Worm (Caenorhabditis elegans): ENCODE data around the gene srj-13.

Gene srj-13

ce11 chrV:7432441-7433146, 30.1 kb downstream of the srj-13 start (continued):
- TF ChIP-seq pax-3 (tag; optimal IDR thresholded peaks at IDR 0.05) = no peak
- TF ChIP-seq elt-2 (tag; optimal IDR thresholded peaks at IDR 0.05) = peak; percentile 5
- TF ChIP-seq nhr-20 (tag; optimal IDR thresholded peaks at IDR 0.05) = peak; percentile 6

ce11 chrV:7434805-7435363, 32.4 kb downstream of the srj-13 start:
- TF ChIP-seq C16A3.4 (tag; optimal IDR thresholded peaks at IDR 0.05) (peak; percentile 13), nhr-71 (tag; optimal IDR thresholded peaks at IDR 0.05) (peak; percentile 92), dsc-1 (tag; optimal IDR thresholded peaks at IDR 0.05) (peak; percentile 47), blmp-1 (tag; optimal IDR thresholded peaks at IDR 0.05) (peak; percentile 5), zip-4 (GFP tag; optimal IDR thresholded peaks at IDR 0.05) (no peak), mef-2 (tag; optimal IDR thresholded peaks at IDR 0.05) (peak; percentile 0), pqm-1 (tag; optimal IDR thresholded peaks at IDR 0.05) (no peak), nhr-47 (tag; optimal IDR thresholded peaks at IDR 0.05) (peak; percentile 55), pax-3 (tag; optimal IDR thresholded peaks at IDR 0.05) (peak; percentile 29), sptf-1 (tag; optimal IDR thresholded peaks at IDR 0.05) (no peak), elt-2 (tag; optimal IDR thresholded peaks at IDR 0.05) (peak; percentile 58), dpl-1 (GFP tag; optimal IDR thresholded peaks at IDR 0.05) (peak in 2 of 3 experiments; percentile 37 to 45), lin-35 (GFP tag; optimal IDR thresholded peaks at IDR 0.05) (peak; percentile 49 to 72), tlp-1 (tag; optimal IDR thresholded peaks at IDR 0.05) (no peak), mdl-1 (tag; optimal IDR thresholded peaks at IDR 0.05) (peak in 1 of 2 experiments; percentile 89), elt-3 (tag; optimal IDR thresholded peaks at IDR 0.05) (peak in 1 of 6 experiments; percentile 4), isw-1 (GFP tag; IDR thresholded peaks at IDR 0.05) (no peak), snu-23 (GFP tag; optimal IDR thresholded peaks at IDR 0.05) (peak; percentile 79), mep-1 (tag; optimal IDR thresholded peaks at IDR 0.05) (peak; percentile 60), nhr-20 (tag; optimal IDR thresholded peaks at IDR 0.05) (peak; percentile 78), ceh-82 (tag; optimal IDR thresholded peaks at IDR 0.05) (peak; percentile 25 to 32 (median 28)), lin-39 (tag; optimal IDR thresholded peaks at IDR 0.05) (peak; percentile 1), ceh-90 (tag; optimal IDR thresholded peaks at IDR 0.05) (no peak), fkh-8 (tag; optimal IDR thresholded peaks at IDR 0.05) (peak; percentile 73), fkh-10 (GFP tag; optimal IDR thresholded peaks at IDR 0.05) (peak; percentile 33), efl-1 (optimal IDR thresholded peaks at IDR 0.05) (peak; percentile 19 to 41), efl-1 (GFP tag; optimal IDR thresholded peaks at IDR 0.05 in 1 of 2) (peak in 1 of 2 experiments; percentile 87), tbx-2 (tag; optimal IDR thresholded peaks at IDR 0.05) (peak; percentile 69), unc-86 (tag; optimal IDR thresholded peaks at IDR 0.05) (peak; percentile 25), C04F5.9 (tag; optimal IDR thresholded peaks at IDR 0.05) (no peak), zag-1 (tag; optimal IDR thresholded peaks at IDR 0.05) (no peak), ztf-4 (tag; optimal IDR thresholded peaks at IDR 0.05) (no peak), snpc-4 (tag; optimal IDR thresholded peaks at IDR 0.05) (peak; percentile 21), xbp-1 (tag; optimal IDR thresholded peaks at IDR 0.05) (peak; percentile 32), lir-3 (tag; optimal IDR thresholded peaks at IDR 0.05; ENCODE audit: poor library complexity) (peak; percentile 34), skn-1 (tag; optimal IDR thresholded peaks at IDR 0.05) (peak; percentile 39), sup-37 (GFP tag; optimal IDR thresholded peaks at IDR 0.05) (peak; percentile 31), unc-98 (GFP tag; IDR thresholded peaks at IDR 0.05) (no peak), unc-130 (tag; optimal IDR thresholded peaks at IDR 0.05) (peak; percentile 34), nhr-90 (tag; optimal IDR thresholded peaks at IDR 0.05; ENCODE audit: poor library complexity) (peak; percentile 29), rnt-1 (tag; optimal IDR thresholded peaks at IDR 0.05) (peak; percentile 56), nhr-19 (GFP tag; conservative IDR thresholded peaks at IDR 0.05) (peak; percentile 98), lsy-2 (tag; optimal IDR thresholded peaks at IDR 0.05) (peak; percentile 55 to 58), lin-14 (GFP tag; optimal IDR thresholded peaks at IDR 0.05) (peak; percentile 88), swsn-7 (tag; optimal IDR thresholded peaks at IDR 0.05) (peak; percentile 63)

Measured in whole organism, L1 larva.